Worm (Caenorhabditis elegans) whole organism, L1 larva: ENCODE results near the gene grd-7.

Experiments used
- dpl-1 ChIP-seq, 3 experiments: fragments of 150-350 bp in 2 of 3; sonication (generic microtip) in 1 of 3; optimal IDR thresholded peaks; 2 replicates each; lab custom pipeline; 2014 to 2017; ENCODE audit warnings: missing biosample characterization in 3 of 3, missing genetic modification characterization in 3 of 3, missing genetic modification reagents in 3 of 3
- lin-39 ChIP-seq: fragments of 150-350 bp; optimal IDR thresholded peaks from 2 replicates; lab custom pipeline; 2014; ENCODE audit warnings: missing biosample characterization, missing genetic modification reagents, missing genetic modification characterization
- nhr-12 ChIP-seq: sonication (generic microtip); optimal IDR thresholded peaks from 2 replicates; lab custom pipeline; 2017; ENCODE audit warnings: missing biosample characterization, missing genetic modification characterization
- unc-30 ChIP-seq: sonication (generic microtip); optimal IDR thresholded peaks from 2 replicates; lab custom pipeline; 2017; ENCODE audit warnings: missing biosample characterization, missing genetic modification characterization
- unc-62 ChIP-seq: fragments of 150-350 bp; optimal IDR thresholded peaks from 2 replicates; lab custom pipeline; 2014; ENCODE audit warnings: missing biosample characterization, missing genetic modification reagents, missing genetic modification characterization
- ztf-4 ChIP-seq: fragments of 150-350 bp; optimal IDR thresholded peaks from 2 replicates; lab custom pipeline; 2014; ENCODE audit warnings: missing biosample characterization, missing genetic modification characterization

DNA sequence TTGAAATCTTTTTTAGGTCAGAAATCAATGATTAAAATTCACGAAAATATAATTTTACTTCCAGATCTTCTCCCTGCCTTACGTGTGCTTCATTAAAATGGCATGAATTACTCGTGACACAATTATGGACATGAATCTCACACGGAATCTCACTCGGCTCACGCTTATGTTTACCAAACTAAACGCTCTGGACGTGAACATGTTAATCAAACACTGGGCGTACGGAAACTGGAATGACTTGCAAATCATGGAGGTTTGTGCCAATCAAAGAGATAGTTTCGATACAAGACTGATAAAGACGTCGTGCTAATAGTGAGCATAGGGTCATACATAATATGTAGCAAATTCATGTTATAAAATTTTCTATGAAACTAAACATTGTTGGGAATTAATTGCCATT, 45.3 kb upstream of the grd-7 start:
- TF ChIP-seq dpl-1 (GFP tag; optimal IDR thresholded peaks at IDR 0.05; lab: Kevin White, UChicago) (no peak), lin-39 (tag; lab: Kevin White, UChicago) (no peak), ztf-4 (tag; lab: Kevin White, UChicago) (no peak), nhr-12 (no peak), unc-30 (tag; lab: Kevin White, UChicago) (no peak), unc-62 (GFP tag; lab: Kevin White, UChicago) (no peak)
